Fruit fly (Drosophila melanogaster) whole organism, embryonic: ENCODE data around the gene Pif1.

Source experiments
- B-H1 ChIP-seq: fragments of 200-800 bp; sonication (Bioruptor generic); IDR thresholded peaks from 3 replicates; pipeline ENCODE4 v1.3.6; 2022; ENCODE audit warnings: missing biosample characterization, missing genetic modification characterization
- Bteb2 ChIP-seq: fragments of 200-800 bp; sonication (Bioruptor generic); optimal IDR thresholded peaks from 2 replicates; lab custom pipeline; 2016; ENCODE audit warnings: missing biosample characterization, missing genetic modification characterization
- CG10147 ChIP-seq: fragments of 200-800 bp; sonication (Bioruptor generic); optimal IDR thresholded peaks from 2 replicates; lab custom pipeline; 2019; ENCODE audit warnings: missing biosample characterization, mild to moderate bottlenecking, missing genetic modification characterization, moderate library complexity
- CG10274 ChIP-seq: fragments of 200-800 bp; sonication (Bioruptor generic); optimal IDR thresholded peaks from 3 replicates; lab custom pipeline; 2017; ENCODE audit warnings: missing biosample characterization, mild to moderate bottlenecking, missing genetic modification characterization
- CG10431 ChIP-seq: fragments of 200-800 bp; sonication (Bioruptor generic); optimal IDR thresholded peaks from 3 replicates; lab custom pipeline; 2018; ENCODE audit warnings: missing biosample characterization, mild to moderate bottlenecking, missing genetic modification characterization
- CG11085 ChIP-seq: fragments of 200-800 bp; sonication (Bioruptor generic); IDR thresholded peaks from 2 replicates; pipeline ENCODE4 v1.3.6; 2022; ENCODE audit warnings: missing biosample characterization, missing genetic modification characterization
- CG11456 ChIP-seq: fragments of 200-800 bp; sonication (Bioruptor generic); IDR thresholded peaks from 3 replicates; pipeline ENCODE4 v1.3.6; 2022; ENCODE audit warnings: missing biosample characterization, missing genetic modification characterization
- CG12769 ChIP-seq: fragments of 200-800 bp; sonication (Bioruptor generic); optimal IDR thresholded peaks from 2 replicates; lab custom pipeline; 2019; ENCODE audit warnings: missing biosample characterization, mild to moderate bottlenecking, missing genetic modification characterization, moderate library complexity
- CG15514 ChIP-seq: fragments of 200-800 bp; sonication (Bioruptor generic); optimal IDR thresholded peaks from 3 replicates; lab custom pipeline; 2017; ENCODE audit warnings: missing biosample characterization, missing genetic modification characterization, mild to moderate bottlenecking, moderate library complexity, missing genetic modification reagents
- CG15601 ChIP-seq: fragments of 200-800 bp; sonication (Bioruptor generic); optimal IDR thresholded peaks from 3 replicates; lab custom pipeline; 2019; ENCODE audit warnings: missing biosample characterization, mild to moderate bottlenecking, missing genetic modification characterization, moderate library complexity
- CG1602 ChIP-seq: fragments of 200-800 bp; sonication (Bioruptor generic); optimal IDR thresholded peaks from 3 replicates; lab custom pipeline; 2016; ENCODE audit warnings: missing biosample characterization, missing genetic modification characterization
- CG16813 ChIP-seq: fragments of 200-800 bp; sonication (Bioruptor generic); IDR thresholded peaks from 3 replicates; pipeline ENCODE4 v1.3.6; 2022; ENCODE audit warnings: missing biosample characterization, missing genetic modification characterization; ENCODE audit not compliant: partially characterized antibody
- CG17612 ChIP-seq: fragments of 200-800 bp; sonication (Bioruptor generic); IDR thresholded peaks from 2 replicates; pipeline ENCODE4 v1.3.6; 2022; ENCODE audit warnings: missing biosample characterization, missing genetic modification characterization
- CG17829 ChIP-seq: fragments of 200-800 bp; optimal IDR thresholded peaks from 2 replicates; lab custom pipeline; 2019; ENCODE audit warnings: missing biosample characterization, mild to moderate bottlenecking, missing genetic modification characterization, moderate library complexity
- CG17912 ChIP-seq: fragments of 200-800 bp; sonication (Bioruptor generic); optimal IDR thresholded peaks from 2 replicates; lab custom pipeline; 2018; ENCODE audit warnings: missing biosample characterization, mild to moderate bottlenecking, missing genetic modification characterization
- CG18619 ChIP-seq: fragments of 200-800 bp; sonication (Bioruptor generic); optimal IDR thresholded peaks from 3 replicates; lab custom pipeline; 2017; ENCODE audit warnings: missing biosample characterization, mild to moderate bottlenecking, missing genetic modification characterization
- CG2120 ChIP-seq: fragments of 200-800 bp; sonication (Bioruptor generic); optimal IDR thresholded peaks from 3 replicates; lab custom pipeline; 2016; ENCODE audit warnings: missing biosample characterization, missing genetic modification characterization
- CG3847 ChIP-seq: fragments of 200-800 bp; sonication (Bioruptor generic); IDR thresholded peaks from 2 replicates; pipeline ENCODE4 v1.3.6; 2022; ENCODE audit warnings: missing biosample characterization, missing genetic modification characterization
- CG43689 ChIP-seq: fragments of 200-800 bp; sonication (Bioruptor generic); IDR thresholded peaks from 2 replicates; pipeline ENCODE4 v1.3.6; 2022; ENCODE audit warnings: missing biosample characterization, missing genetic modification characterization
- CG7556 ChIP-seq: fragments of 200-800 bp; sonication (Bioruptor generic); optimal IDR thresholded peaks from 2 replicates; lab custom pipeline; 2017; ENCODE audit warnings: missing biosample characterization, mild to moderate bottlenecking, missing genetic modification characterization
- CG8281 ChIP-seq: fragments of 200-800 bp; sonication (Bioruptor generic); optimal IDR thresholded peaks from 2 replicates; lab custom pipeline; 2018; ENCODE audit warnings: missing biosample characterization, mild to moderate bottlenecking, missing genetic modification characterization, moderate library complexity
- CG8290 ChIP-seq, 3 experiments: fragments of 200-800 bp; sonication (Bioruptor generic); optimal IDR thresholded peaks; 2 replicates each; lab custom pipeline; 2016 to 2019; ENCODE audit warnings: missing biosample characterization in 3 of 3, missing genetic modification characterization in 3 of 3, mild to moderate bottlenecking in 2 of 3, moderate library complexity in 1 of 3
- CG8359 ChIP-seq: fragments of 200-800 bp; sonication (Bioruptor generic); optimal IDR thresholded peaks from 2 replicates; lab custom pipeline; 2017; ENCODE audit warnings: missing biosample characterization, mild to moderate bottlenecking, missing genetic modification characterization, borderline replicate concordance
- CG8765 ChIP-seq: fragments of 200-800 bp; sonication (Bioruptor generic); IDR thresholded peaks from 2 replicates; pipeline ENCODE4 v1.3.6; 2022; ENCODE audit warnings: missing biosample characterization, missing genetic modification characterization
- CG9797 ChIP-seq: fragments of 200-800 bp; sonication (Bioruptor generic); optimal IDR thresholded peaks from 3 replicates; lab custom pipeline; 2018; ENCODE audit warnings: missing biosample characterization, mild to moderate bottlenecking, missing genetic modification characterization
- CG9876 ChIP-seq: fragments of 200-800 bp; sonication (Bioruptor generic); optimal IDR thresholded peaks from 2 replicates; lab custom pipeline; 2016; ENCODE audit warnings: missing biosample characterization, missing genetic modification characterization
- Gug ChIP-seq: fragments of 200-800 bp; sonication (Bioruptor generic); IDR thresholded peaks from 4 replicates; pipeline ENCODE4 v1.3.6; 2022; ENCODE audit warnings: missing biosample characterization, missing genetic modification characterization
- Myb ChIP-seq: fragments of 200-800 bp; sonication (Bioruptor generic); optimal IDR thresholded peaks from 2 replicates; lab custom pipeline; 2016; ENCODE audit warnings: missing biosample characterization, missing genetic modification characterization
- Nf-YA ChIP-seq: fragments of 200-800 bp; sonication (Bioruptor generic); IDR thresholded peaks from 2 replicates; pipeline ENCODE4 v1.3.6; 2022; ENCODE audit warnings: missing biosample characterization, missing genetic modification characterization
- Nf-YC ChIP-seq: fragments of 200-800 bp; optimal IDR thresholded peaks from 3 replicates; lab custom pipeline; 2019; ENCODE audit warnings: missing biosample characterization, mild to moderate bottlenecking, missing genetic modification characterization, moderate library complexity
- Six4 ChIP-seq: fragments of 200-800 bp; sonication (Bioruptor generic); optimal IDR thresholded peaks from 2 replicates; lab custom pipeline; 2016; ENCODE audit warnings: missing biosample characterization, missing genetic modification characterization
- Tbp ChIP-seq: fragments of >200 bp; optimal IDR thresholded peaks from 2 replicates; lab custom pipeline; 2018; ENCODE audit warnings: missing biosample characterization, missing genetic modification characterization
- abd-A ChIP-seq: fragments of 200-800 bp; sonication (Bioruptor generic); optimal IDR thresholded peaks from 3 replicates; lab custom pipeline; 2019; ENCODE audit warnings: missing biosample characterization, mild to moderate bottlenecking, missing genetic modification characterization, moderate library complexity
- al ChIP-seq: fragments of 200-800 bp; sonication (Bioruptor generic); IDR thresholded peaks from 2 replicates; pipeline ENCODE4 v1.3.6; 2022; ENCODE audit warnings: missing biosample characterization, missing genetic modification characterization
- ash1 ChIP-seq: fragments of 200-800 bp; sonication (Bioruptor generic); optimal IDR thresholded peaks from 2 replicates; lab custom pipeline; 2018; ENCODE audit warnings: missing biosample characterization, mild to moderate bottlenecking, missing genetic modification characterization
- bsh ChIP-seq, 2 experiments: fragments of 200-800 bp; sonication (Bioruptor generic); optimal IDR thresholded peaks; 2 replicates each; lab custom pipeline; 2017 to 2018; ENCODE audit warnings: mild to moderate bottlenecking in 2 of 2, missing biosample characterization in 2 of 2, missing genetic modification characterization in 2 of 2, moderate library complexity in 1 of 2
- dati ChIP-seq: fragments of 200-800 bp; sonication (Bioruptor generic); IDR thresholded peaks from 2 replicates; pipeline ENCODE4 v1.3.6; 2022; ENCODE audit warnings: missing biosample characterization, missing genetic modification characterization
- her ChIP-seq: fragments of 200-800 bp; sonication (Bioruptor generic); optimal IDR thresholded peaks from 2 replicates; lab custom pipeline; 2016; ENCODE audit warnings: missing biosample characterization, missing genetic modification characterization
- knrl ChIP-seq: fragments of 200-800 bp; sonication (Bioruptor generic); IDR thresholded peaks from 3 replicates; pipeline ENCODE4 v1.3.6; 2022; ENCODE audit warnings: missing biosample characterization, missing genetic modification characterization; ENCODE audit not compliant: partially characterized antibody
- mld ChIP-seq: fragments of 200-800 bp; sonication (Bioruptor generic); IDR thresholded peaks from 3 replicates; pipeline ENCODE4 v1.3.6; 2022; ENCODE audit warnings: missing biosample characterization, missing genetic modification characterization; ENCODE audit not compliant: partially characterized antibody
- nerfin-2 ChIP-seq: fragments of 200-800 bp; sonication (Bioruptor generic); IDR thresholded peaks from 2 replicates; pipeline ENCODE4 v1.3.6; 2022; ENCODE audit warnings: missing biosample characterization, missing genetic modification characterization; ENCODE audit not compliant: partially characterized antibody
- org-1 ChIP-seq: fragments of 200-800 bp; sonication (Bioruptor generic); optimal IDR thresholded peaks from 2 replicates; lab custom pipeline; 2017; ENCODE audit warnings: missing biosample characterization, missing genetic modification characterization
- pb ChIP-seq: fragments of 200-800 bp; sonication (Bioruptor generic); optimal IDR thresholded peaks from 3 replicates; lab custom pipeline; 2016; ENCODE audit warnings: missing biosample characterization, missing genetic modification characterization
- run ChIP-seq: fragments of 200-800 bp; sonication (Bioruptor generic); optimal IDR thresholded peaks from 3 replicates; lab custom pipeline; 2018; ENCODE audit warnings: missing biosample characterization, mild to moderate bottlenecking, missing genetic modification characterization
- slp2 ChIP-seq: fragments of 200-800 bp; sonication (Bioruptor generic); optimal IDR thresholded peaks from 2 replicates; lab custom pipeline; 2016; ENCODE audit warnings: missing biosample characterization, missing genetic modification characterization
- so ChIP-seq: fragments of 200-800 bp; sonication (Bioruptor generic); IDR thresholded peaks from 3 replicates; pipeline ENCODE4 v1.3.6; 2022; ENCODE audit warnings: missing biosample characterization, missing genetic modification characterization
- stwl ChIP-seq: fragments of 200-800 bp; sonication (Bioruptor generic); optimal IDR thresholded peaks from 3 replicates; lab custom pipeline; 2018; ENCODE audit warnings: missing biosample characterization, mild to moderate bottlenecking, missing genetic modification characterization, moderate library complexity
- vfl ChIP-seq: fragments of 200-800 bp; sonication (Bioruptor generic); optimal IDR thresholded peaks from 2 replicates; lab custom pipeline; 2016; ENCODE audit warnings: missing biosample characterization, missing genetic modification characterization

Pif1 gene

dm6 chr2L:3477057-3477755 lies 7.4 kb upstream of the Pif1 start (continued):
- no peak for TF ChIP-seq ash1 (GFP tag; lab: Kevin White, UChicago)
- no peak; the same call in none of the 2 replicates for TF ChIP-seq al
- TF ChIP-seq CG11456 (GFP tag; lab: Robert Waterston, UW), result no peak
- TF ChIP-seq Six4, result peak; percentile 24
- no peak for TF ChIP-seq CG8359
- TF ChIP-seq knrl (GFP tag; lab: Robert Waterston, UW), result no peak
- peak; percentile 27; the same call in 1 of the 3 replicates for TF ChIP-seq B-H1 (GFP tag; lab: Robert Waterston, UW)
- TF ChIP-seq Myb (GFP tag; lab: Kevin White, UChicago), result no peak
- TF ChIP-seq vfl (GFP tag; lab: Kevin White, UChicago), result no peak
- no peak for TF ChIP-seq CG17912 (GFP tag; lab: Kevin White, UChicago)
- no peak for TF ChIP-seq CG9876 (GFP tag; lab: Kevin White, UChicago)
- TF ChIP-seq CG43689 (GFP tag; lab: Robert Waterston, UW), result no peak
- no peak for TF ChIP-seq Nf-YC (tag; lab: Kevin White, UChicago)
- no peak for TF ChIP-seq CG8281
- no peak for TF ChIP-seq CG16813 (GFP tag; lab: Robert Waterston, UW)
- peak; percentile 31 for TF ChIP-seq CG17829 (tag; lab: Kevin White, UChicago)
- no peak for TF ChIP-seq org-1
- TF ChIP-seq bsh (GFP tag; optimal IDR thresholded peaks at IDR 0.05; lab: Kevin White, UChicago), result peak; percentile 13 to 28
- TF ChIP-seq CG11085 (GFP tag; lab: Robert Waterston, UW), result no peak
- TF ChIP-seq stwl (tag; lab: Kevin White, UChicago), result no peak
- TF ChIP-seq CG15601, result no peak
- TF ChIP-seq run (tag; lab: Kevin White, UChicago), result no peak
- TF ChIP-seq so, result no peak
- TF ChIP-seq her (GFP tag; lab: Kevin White, UChicago), result peak; percentile 5
- TF ChIP-seq nerfin-2 (GFP tag; lab: Robert Waterston, UW), result no peak
- no peak for TF ChIP-seq CG3847 (GFP tag; lab: Robert Waterston, UW)
- no peak for TF ChIP-seq CG9797
- TF ChIP-seq CG7556 (GFP tag; lab: Kevin White, UChicago), result peak; percentile 60
- peak; percentile 32 for TF ChIP-seq CG10147
- TF ChIP-seq dati (GFP tag; lab: Robert Waterston, UW), result no peak
- TF ChIP-seq pb (GFP tag; lab: Kevin White, UChicago), result peak; percentile 14
- TF ChIP-seq CG10274, result no peak
- peak; percentile 50 for TF ChIP-seq Bteb2 (GFP tag; lab: Kevin White, UChicago)
- TF ChIP-seq CG2120 (GFP tag; lab: Kevin White, UChicago), result peak; percentile 83
- TF ChIP-seq CG8290 (GFP tag; optimal IDR thresholded peaks at IDR 0.05; lab: Kevin White, UChicago), result no peak
- peak in 1 of 2 experiments; percentile 68 for TF ChIP-seq CG8290 (tag; optimal IDR thresholded peaks at IDR 0.05; lab: Kevin White, UChicago)
- no peak; the same call in 3 of the 4 replicates for TF ChIP-seq Gug
- peak; percentile 85 for TF ChIP-seq CG12769 (tag; lab: Kevin White, UChicago)
- TF ChIP-seq CG17612 (GFP tag; lab: Robert Waterston, UW), result no peak
- no peak for TF ChIP-seq CG10431 (GFP tag; lab: Kevin White, UChicago)
- no peak for TF ChIP-seq CG15514 (GFP tag; lab: Kevin White, UChicago)
- TF ChIP-seq CG1602 (GFP tag; lab: Kevin White, UChicago), result peak; percentile 1
- no peak for TF ChIP-seq Nf-YA (GFP tag; lab: Robert Waterston, UW)
- no peak for TF ChIP-seq CG8765 (GFP tag; lab: Robert Waterston, UW)
- TF ChIP-seq slp2 (GFP tag; lab: Kevin White, UChicago), result peak; percentile 52
- no peak for TF ChIP-seq Tbp (GFP tag; lab: Kevin White, UChicago)
- TF ChIP-seq CG18619 (GFP tag; lab: Kevin White, UChicago), result peak; percentile 68
- TF ChIP-seq mld (GFP tag; lab: Robert Waterston, UW), result no peak
- no peak for TF ChIP-seq abd-A (tag; lab: Kevin White, UChicago)
